Fruit fly (Drosophila melanogaster): ENCODE results near the gene Tim9a.

- TF ChIP-seq seq (GFP tag; IDR thresholded peaks at IDR 0.05) (no peak), luna (GFP tag; optimal IDR thresholded peaks at IDR 0.05) (peak; percentile 17)
Observed at dm6 chrX:13394343-13394742, 9.3 kb downstream of the Tim9a start.
